Worm (Caenorhabditis elegans): ENCODE measurements around the gene gei-15.

ce11 chrX:6784181-6784580 is 38.9 kb downstream of the gei-15 start, which contains the start of gene bgal-2:
- TF ChIP-seq unc-62 (GFP tag; optimal IDR thresholded peaks at IDR 0.05) = no peak
- no peak for TF ChIP-seq nhr-28 (tag; optimal IDR thresholded peaks at IDR 0.05)

Measured in whole organism, mixed stage, embryonic.